Worm (Caenorhabditis elegans) whole organism, early embryonic: Measurements from ENCODE around the gene T04C12.9.

Experiments
- ama-1 ChIP-seq: fragments of 150-350 bp; optimal IDR thresholded peaks from 2 replicates; lab custom pipeline; 2014
- ceh-36 ChIP-seq: sonication (generic microtip); optimal IDR thresholded peaks from 2 replicates; lab custom pipeline; 2016; ENCODE audit warnings: missing genetic modification characterization, inconsistent platforms, missing compliant biosample characterization
- ets-7 ChIP-seq: sonication (generic microtip); optimal IDR thresholded peaks from 2 replicates; lab custom pipeline; 2016; ENCODE audit warnings: missing genotype, missing genetic modification characterization, missing compliant biosample characterization
- tbx-11 ChIP-seq: fragments of 200-800 bp; sonication (Bioruptor generic); IDR thresholded peaks from 2 replicates; pipeline ENCODE4 v1.3.6; 2022; ENCODE audit warnings: missing genetic modification characterization, missing compliant biosample characterization
- tbx-37 ChIP-seq: fragments of 200-800 bp; sonication (Bioruptor generic); conservative IDR thresholded peaks from 2 replicates; pipeline ENCODE4 v1.3.6; 2022; ENCODE audit warnings: missing genetic modification reagents, missing genetic modification characterization, missing compliant biosample characterization

DNA sequence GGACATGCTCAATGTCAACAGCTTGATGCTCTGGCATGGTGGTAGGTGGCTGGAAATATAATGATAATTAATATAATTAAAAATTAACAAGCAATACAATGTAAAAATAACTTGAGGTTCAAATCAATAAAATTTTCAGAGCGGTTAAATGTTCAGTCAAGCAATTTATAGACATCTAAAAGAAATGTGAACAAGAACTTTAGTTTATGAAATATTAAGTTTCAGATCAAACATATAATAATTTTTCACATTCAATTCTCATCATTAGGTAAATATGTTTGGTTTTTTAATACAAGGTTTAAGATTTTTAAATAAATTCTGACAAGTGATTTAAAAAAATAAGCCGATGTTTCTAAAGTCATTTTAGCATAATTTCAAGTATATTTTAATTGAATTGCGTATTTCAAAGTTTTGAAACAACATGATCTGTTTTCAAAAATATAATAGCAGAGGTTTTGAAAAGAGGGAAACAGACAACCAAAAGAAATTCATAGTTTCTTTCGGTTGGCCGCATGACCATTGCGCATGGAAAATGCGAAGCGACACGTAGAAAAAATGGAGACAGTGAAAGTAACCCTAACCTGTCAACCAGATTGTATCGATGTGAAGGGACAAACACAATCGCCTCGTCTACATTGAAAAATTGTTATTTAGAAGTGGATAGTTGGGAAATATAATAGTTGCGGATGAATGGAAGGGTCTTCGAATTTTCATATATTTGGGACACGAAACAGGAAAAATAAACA is 2.6 kb downstream of the T04C12.9 start, which contains the start of gene T04C12.11:
- TF ChIP-seq ceh-36 (no peak), ama-1 (lab: Kevin White, UChicago) (no peak), tbx-11 (GFP tag; lab: Robert Waterston, UW) (no peak), ets-7 (no peak), tbx-37 (no peak)
